Worm (Caenorhabditis elegans) whole organism, young adult: ENCODE data around the gene sri-63.

Source experiments
- bed-1 ChIP-seq: fragments of 200-800 bp; sonication (Bioruptor generic); IDR thresholded peaks from 2 replicates; pipeline ENCODE4 v1.3.6; 2022; ENCODE audit warnings: missing genetic modification reagents, missing genetic modification characterization, missing compliant biosample characterization
- dpl-1 ChIP-seq: fragments of 150-350 bp; optimal IDR thresholded peaks from 2 replicates; lab custom pipeline; 2014; ENCODE audit warnings: missing biosample characterization, missing genetic modification reagents, missing genetic modification characterization
- hlh-12 ChIP-seq: sonication (generic microtip); optimal IDR thresholded peaks from 2 replicates; lab custom pipeline; 2016; ENCODE audit warnings: missing genetic modification characterization, missing compliant biosample characterization
- lin-54 ChIP-seq: fragments of 200-800 bp; sonication (Bioruptor generic); optimal IDR thresholded peaks from 2 replicates; lab custom pipeline; 2018; ENCODE audit warnings: mild to moderate bottlenecking, missing genetic modification characterization, missing compliant biosample characterization
- mxl-1 ChIP-seq: sonication (generic microtip); optimal IDR thresholded peaks from 2 replicates; lab custom pipeline; 2016; ENCODE audit warnings: missing genetic modification characterization, missing compliant biosample characterization
- nhr-27 ChIP-seq: fragments of 200-800 bp; sonication (Bioruptor generic); optimal IDR thresholded peaks from 2 replicates; lab custom pipeline; 2018; ENCODE audit warnings: mild to moderate bottlenecking, missing genetic modification characterization, moderate library complexity, missing compliant biosample characterization
- unc-62 ChIP-seq: fragments of 150-350 bp; optimal IDR thresholded peaks from 2 replicates; lab custom pipeline; 2014; ENCODE audit warnings: missing biosample characterization, missing genetic modification reagents, missing genetic modification characterization

- TF ChIP-seq nhr-27, result no peak
- TF ChIP-seq mxl-1 (tag; lab: Kevin White, UChicago), result no peak
- no peak for TF ChIP-seq hlh-12 (tag; lab: Kevin White, UChicago)
- no peak for TF ChIP-seq dpl-1 (GFP tag; lab: Kevin White, UChicago)
- no peak for TF ChIP-seq lin-54 (GFP tag; lab: Kevin White, UChicago)
- TF ChIP-seq bed-1 (GFP tag; lab: Robert Waterston, UW), result no peak
- TF ChIP-seq unc-62 (GFP tag; lab: Kevin White, UChicago), result no peak
These were observed 23.9 kb downstream of the sri-63 start for ce11 chrII:3310957-3311657.
